Worm (Caenorhabditis elegans) whole organism, mixed stage, embryonic: ENCODE data around the gene nhr-91.

Experiments used
- ces-1 ChIP-seq: fragments of 150-350 bp; optimal IDR thresholded peaks from 2 replicates; lab custom pipeline; 2014; ENCODE audit warnings: missing biosample characterization, missing genetic modification reagents, missing genetic modification characterization
- elt-1 ChIP-seq: sonication (generic microtip); optimal IDR thresholded peaks from 2 replicates; lab custom pipeline; 2017; ENCODE audit warnings: missing genetic modification characterization, mild to moderate bottlenecking, missing compliant biosample characterization, antibody characterized with exemption, moderate library complexity, borderline replicate concordance; ENCODE audit not compliant: insufficient read depth
- lsy-2 ChIP-seq: fragments of 150-350 bp; optimal IDR thresholded peaks from 2 replicates; lab custom pipeline; 2014; ENCODE audit warnings: missing biosample characterization, missing genetic modification characterization
- mep-1 ChIP-seq: fragments of 150-350 bp; optimal IDR thresholded peaks from 2 replicates; lab custom pipeline; 2017; ENCODE audit warnings: missing biosample characterization, missing genetic modification reagents, missing genetic modification characterization, inconsistent platforms

ce11 chrX:15274827-15275761 lies 34.1 kb upstream of the nhr-91 start:
- peak; percentile 48 for TF ChIP-seq mep-1
- peak; percentile 16 for TF ChIP-seq elt-1 (tag; lab: Kevin White, UChicago)
- TF ChIP-seq ces-1 (GFP tag; lab: Kevin White, UChicago), result peak; percentile 43
- peak; percentile 61 for TF ChIP-seq lsy-2 (tag; lab: Kevin White, UChicago)
